Worm (Caenorhabditis elegans): ENCODE data around the gene grd-7.
A peak's percentile ranks its signal among the peaks of the same experiment; 100 is the strongest.

The grd-7 gene

DNA sequence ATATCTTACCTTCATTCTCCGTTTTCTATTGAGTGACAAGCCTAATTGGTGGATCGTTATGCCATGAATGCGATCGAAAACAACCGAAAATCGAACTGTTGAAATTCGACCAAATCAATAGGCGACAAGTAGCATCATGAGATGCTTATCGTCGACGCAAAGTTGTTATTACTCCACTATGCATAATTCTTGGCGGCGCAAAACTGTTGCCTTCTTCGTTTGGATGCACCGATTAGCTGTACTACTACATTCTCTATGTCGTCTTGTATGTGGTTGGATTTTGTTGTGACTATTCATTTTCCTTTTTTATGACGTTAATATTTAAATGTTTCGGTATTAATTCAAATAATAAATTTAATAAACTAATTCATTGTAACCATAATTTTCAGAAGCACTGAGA, 2.7 kb upstream of the grd-7 start, which contains the start of gene F46H5.11:
Gene F46H5.11 (minus strand): TSS at position 101 of the 400 bp plus-strand sequence.
- no peak for TF ChIP-seq tra-4 (tag; optimal IDR thresholded peaks at IDR 0.05)
- TF ChIP-seq hnd-1 (tag; optimal IDR thresholded peaks at IDR 0.05): no peak
- TF ChIP-seq hmg-4 (GFP tag; optimal IDR thresholded peaks at IDR 0.05): no peak
- no peak for TF ChIP-seq sea-1 (GFP tag; conservative IDR thresholded peaks at IDR 0.05)
- TF ChIP-seq ceh-36 (tag; optimal IDR thresholded peaks at IDR 0.05): no peak

DNA sequence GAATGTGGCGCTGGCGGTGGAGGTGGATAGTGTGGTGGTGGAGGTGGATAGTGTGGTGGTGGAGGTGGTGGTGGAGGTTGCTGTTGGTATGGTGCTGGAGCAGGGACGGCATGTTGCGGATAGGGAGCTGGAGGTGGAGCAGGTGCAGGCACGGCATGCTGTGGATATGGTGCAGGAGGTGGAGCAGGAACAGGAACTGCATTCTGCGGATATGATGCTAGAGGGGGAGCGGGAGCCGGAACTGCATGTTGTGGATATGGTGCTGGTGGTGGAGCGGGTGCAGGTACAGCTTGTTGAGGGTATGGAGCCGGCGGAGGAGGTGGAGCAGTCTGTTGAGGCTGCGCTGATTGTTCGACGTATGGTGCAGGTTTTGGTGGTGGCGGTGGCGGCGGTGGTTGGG, 314 bp downstream of the grd-7 start:
- TF ChIP-seq scrt-1 (GFP tag; IDR thresholded peaks at IDR 0.05) (0 out of 2 replicates have a peak, but pooled peaks have one; percentile 30), ceh-13 (GFP tag; optimal IDR thresholded peaks at IDR 0.05) (no peak), sea-1 (GFP tag; conservative IDR thresholded peaks at IDR 0.05) (0 out of 2 replicates have a peak, but pooled peaks have one; percentile 31)

- TF ChIP-seq B0310.2 (tag; optimal IDR thresholded peaks at IDR 0.05) (no peak), sea-1 (GFP tag; conservative IDR thresholded peaks at IDR 0.05) (0 out of 2 replicates have a peak, but pooled peaks have one; percentile 1), ama-1 (optimal IDR thresholded peaks at IDR 0.05) (no peak)
Observed at ce11 chrX:7265348-7265747, 3.9 kb downstream of the grd-7 start, which contains the start of gene F46H5.2. F46H5.2 (plus strand) TSS chrX:7265648.

ce11 chrX:7264591-7265306, 4.5 kb downstream of the grd-7 start:
- TF ChIP-seq ceh-36 (tag; optimal IDR thresholded peaks at IDR 0.05): no peak
- no peak for TF ChIP-seq ama-1 (optimal IDR thresholded peaks at IDR 0.05)
- no peak for TF ChIP-seq tra-4 (tag; optimal IDR thresholded peaks at IDR 0.05)
- TF ChIP-seq ets-7 (tag; optimal IDR thresholded peaks at IDR 0.05): peak; percentile 32
- peak; percentile 73 for TF ChIP-seq F13C5.2 (tag; optimal IDR thresholded peaks at IDR 0.05)
- no peak for TF ChIP-seq scrt-1 (GFP tag; IDR thresholded peaks at IDR 0.05)
- no peak for TF ChIP-seq tbx-11 (GFP tag; IDR thresholded peaks at IDR 0.05)
- TF ChIP-seq hmg-4 (GFP tag; optimal IDR thresholded peaks at IDR 0.05): peak; percentile 91
- TF ChIP-seq tbx-37 (GFP tag; conservative IDR thresholded peaks at IDR 0.05): 0 out of 2 replicates have a peak, but pooled peaks have one; percentile 34
- TF ChIP-seq aly-1 (tag; optimal IDR thresholded peaks at IDR 0.05): peak; percentile 25
- TF ChIP-seq sea-1 (GFP tag; conservative IDR thresholded peaks at IDR 0.05): peak; percentile 64; the same call in 1 of the 2 replicates
- TF ChIP-seq flt-1 (GFP tag; IDR thresholded peaks at IDR 0.05): peak; percentile 63; the same call in 1 of the 2 replicates
- no peak for TF ChIP-seq hmbx-1 (tag; optimal IDR thresholded peaks at IDR 0.05)
- no peak for TF ChIP-seq B0310.2 (tag; optimal IDR thresholded peaks at IDR 0.05)
- no peak for TF ChIP-seq hnd-1 (tag; optimal IDR thresholded peaks at IDR 0.05)
- peak; percentile 3 for TF ChIP-seq ceh-13 (GFP tag; optimal IDR thresholded peaks at IDR 0.05)
- TF ChIP-seq pes-1 (GFP tag; IDR thresholded peaks at IDR 0.05): no peak

- TF ChIP-seq scrt-1 (GFP tag; IDR thresholded peaks at IDR 0.05): no peak
- TF ChIP-seq hnd-1 (tag; optimal IDR thresholded peaks at IDR 0.05): no peak
- no peak for TF ChIP-seq hmbx-1 (tag; optimal IDR thresholded peaks at IDR 0.05)
- TF ChIP-seq pes-1 (GFP tag; IDR thresholded peaks at IDR 0.05): no peak
- TF ChIP-seq tbx-11 (GFP tag; IDR thresholded peaks at IDR 0.05): no peak
- TF ChIP-seq tbx-37 (GFP tag; conservative IDR thresholded peaks at IDR 0.05): no peak
- no peak for TF ChIP-seq ceh-13 (GFP tag; optimal IDR thresholded peaks at IDR 0.05)
- TF ChIP-seq aly-1 (tag; optimal IDR thresholded peaks at IDR 0.05): no peak
- TF ChIP-seq tra-4 (tag; optimal IDR thresholded peaks at IDR 0.05): no peak
- TF ChIP-seq hmg-4 (GFP tag; optimal IDR thresholded peaks at IDR 0.05): no peak
- no peak for TF ChIP-seq B0310.2 (tag; optimal IDR thresholded peaks at IDR 0.05)
- TF ChIP-seq ceh-36 (tag; optimal IDR thresholded peaks at IDR 0.05): no peak
- no peak for TF ChIP-seq flt-1 (GFP tag; IDR thresholded peaks at IDR 0.05)
- TF ChIP-seq ama-1 (optimal IDR thresholded peaks at IDR 0.05): no peak
- no peak for TF ChIP-seq sea-1 (GFP tag; conservative IDR thresholded peaks at IDR 0.05)
- no peak for TF ChIP-seq F13C5.2 (tag; optimal IDR thresholded peaks at IDR 0.05)
- no peak for TF ChIP-seq ets-7 (tag; optimal IDR thresholded peaks at IDR 0.05)
Observed at ce11 chrX:7260327-7261019, 8.8 kb downstream of the grd-7 start, which contains the start of gene lact-1. lact-1 (minus strand) TSS chrX:7260377.

DNA sequence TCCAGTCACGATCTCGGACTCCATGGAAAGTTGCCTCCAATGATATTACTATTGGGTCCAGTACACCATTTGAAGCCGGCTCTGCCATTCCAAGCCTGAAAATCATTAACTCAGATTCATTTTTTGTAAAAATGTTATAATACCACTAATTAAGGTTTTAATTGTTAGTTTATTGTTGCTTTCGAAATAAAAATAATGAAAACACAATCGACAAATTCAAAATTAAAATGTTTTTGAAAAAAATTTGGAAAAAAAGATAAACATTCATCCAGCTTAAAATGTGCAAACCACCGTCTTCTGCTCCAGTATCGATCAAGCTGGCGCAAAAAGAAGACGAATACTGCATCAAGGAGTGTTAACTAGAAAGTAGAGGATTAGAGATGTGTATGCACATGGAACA, 12.4 kb downstream of the grd-7 start, which contains the start of gene F46H5.5:
Gene F46H5.5 (minus strand): TSS at position 101 of the 400 bp plus-strand sequence.
- TF ChIP-seq F13C5.2 (tag; optimal IDR thresholded peaks at IDR 0.05): no peak
- no peak for TF ChIP-seq B0310.2 (tag; optimal IDR thresholded peaks at IDR 0.05)
- TF ChIP-seq aly-1 (tag; optimal IDR thresholded peaks at IDR 0.05): no peak
- no peak for TF ChIP-seq ets-7 (tag; optimal IDR thresholded peaks at IDR 0.05)
- no peak for TF ChIP-seq sea-1 (GFP tag; conservative IDR thresholded peaks at IDR 0.05)
- TF ChIP-seq ceh-13 (GFP tag; optimal IDR thresholded peaks at IDR 0.05): no peak
- no peak for TF ChIP-seq ceh-36 (tag; optimal IDR thresholded peaks at IDR 0.05)
- TF ChIP-seq hmg-4 (GFP tag; optimal IDR thresholded peaks at IDR 0.05): no peak
- no peak for TF ChIP-seq ama-1 (optimal IDR thresholded peaks at IDR 0.05)

ce11 chrX:7254558-7254957, 14.7 kb downstream of the grd-7 start, which contains the start of gene F46H5.4:
F46H5.4 (minus strand) TSS chrX:7254610.
- TF ChIP-seq flt-1 (GFP tag; IDR thresholded peaks at IDR 0.05): no peak
- TF ChIP-seq F13C5.2 (tag; optimal IDR thresholded peaks at IDR 0.05): peak; percentile 53
- no peak for TF ChIP-seq ceh-36 (tag; optimal IDR thresholded peaks at IDR 0.05)
- 0 out of 2 replicates have a peak, but pooled peaks have one; percentile 21 for TF ChIP-seq scrt-1 (GFP tag; IDR thresholded peaks at IDR 0.05)
- no peak for TF ChIP-seq ama-1 (optimal IDR thresholded peaks at IDR 0.05)
- no peak for TF ChIP-seq B0310.2 (tag; optimal IDR thresholded peaks at IDR 0.05)

Data from whole organism, early embryonic.